Fruit fly (Drosophila melanogaster): ENCODE data around the gene CG42658.

DNA sequence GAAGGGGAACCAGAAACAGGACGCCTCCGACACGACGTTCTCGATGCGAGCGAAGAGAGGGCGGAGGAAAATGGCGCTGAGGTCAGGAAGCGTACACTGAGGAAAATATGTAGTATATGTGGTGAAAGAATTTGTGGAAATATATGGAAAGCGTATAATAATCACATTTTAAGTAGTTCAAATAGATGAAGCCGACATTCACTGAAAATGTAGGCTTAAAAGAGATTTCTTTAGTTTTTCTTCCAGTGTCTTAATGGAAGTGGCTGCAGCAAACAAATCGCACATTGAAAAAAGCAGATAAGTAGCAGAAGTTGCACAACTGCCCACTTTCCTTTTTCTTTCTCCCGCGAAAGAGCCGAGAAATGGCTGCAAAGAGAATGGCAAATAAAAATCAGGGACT is 38.1 kb downstream of the CG42658 start:
- TF ChIP-seq EcR (GFP tag; optimal IDR thresholded peaks at IDR 0.05) (no peak), gl (tag; optimal IDR thresholded peaks at IDR 0.05) (no peak), CG32121 (GFP tag; IDR thresholded peaks at IDR 0.05) (no peak), Pif1A (GFP tag; optimal IDR thresholded peaks at IDR 0.05) (no peak), CG4496 (GFP tag; IDR thresholded peaks at IDR 0.05) (no peak), CG9948 (tag; optimal IDR thresholded peaks at IDR 0.05) (no peak), CG8159 (tag; optimal IDR thresholded peaks at IDR 0.05) (peak; percentile 36)
